Fruit fly (Drosophila melanogaster) Kc167 (cell line): Measurements from ENCODE around the gene Mtr3.

ENCODE experiments used
- Sin3A ChIP-seq: fragments of >200 bp; optimal IDR thresholded peaks from 2 replicates; lab custom pipeline; 2018; ENCODE audit warnings: missing external identifiers
- h ChIP-seq: fragments of >200 bp; optimal IDR thresholded peaks from 3 replicates; lab custom pipeline; 2018; ENCODE audit warnings: missing external identifiers
- insv ChIP-seq: fragments of >200 bp; optimal IDR thresholded peaks from 3 replicates; lab custom pipeline; 2018; ENCODE audit warnings: missing external identifiers

dm6 chr3L:19897685-19898009 lies 15.9 kb downstream of the Mtr3 start:
- no peak for TF ChIP-seq Sin3A (lab: Kevin White, UChicago)
- TF ChIP-seq insv (lab: Kevin White, UChicago), result no peak
- TF ChIP-seq h, result no peak
